Fruit fly (Drosophila melanogaster): Measurements from ENCODE around the gene CG18262.

CG18262 gene

DNA sequence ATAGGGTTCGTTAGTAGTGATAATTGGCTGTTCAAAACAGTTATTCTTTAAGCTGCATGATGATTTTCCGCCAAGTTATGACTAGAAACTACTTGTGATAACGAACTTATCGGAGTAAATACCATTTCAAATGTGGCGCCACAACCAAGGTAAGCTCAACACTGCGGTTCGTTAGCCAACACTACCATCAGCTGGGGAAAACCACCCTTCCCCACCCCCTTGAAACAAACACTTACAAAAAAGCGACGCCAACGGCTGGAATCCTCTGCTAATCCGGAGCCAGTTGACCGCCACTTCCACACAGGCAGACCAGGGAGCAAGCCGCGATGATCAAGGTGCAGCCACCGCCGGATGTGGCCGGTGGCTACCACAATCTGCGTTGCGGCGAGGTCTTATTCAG, at the start of gene CG18262:
Gene CG18262, plus strand, starts transcription at position 231 of the 400 bp plus-strand sequence.
- TF ChIP-seq fd96Ca (GFP tag; IDR thresholded peaks at IDR 0.05), result 0 out of 3 replicates have a peak, but pooled peaks have one; percentile 19
- TF ChIP-seq CG8159 (tag; optimal IDR thresholded peaks at IDR 0.05), result no peak

DNA sequence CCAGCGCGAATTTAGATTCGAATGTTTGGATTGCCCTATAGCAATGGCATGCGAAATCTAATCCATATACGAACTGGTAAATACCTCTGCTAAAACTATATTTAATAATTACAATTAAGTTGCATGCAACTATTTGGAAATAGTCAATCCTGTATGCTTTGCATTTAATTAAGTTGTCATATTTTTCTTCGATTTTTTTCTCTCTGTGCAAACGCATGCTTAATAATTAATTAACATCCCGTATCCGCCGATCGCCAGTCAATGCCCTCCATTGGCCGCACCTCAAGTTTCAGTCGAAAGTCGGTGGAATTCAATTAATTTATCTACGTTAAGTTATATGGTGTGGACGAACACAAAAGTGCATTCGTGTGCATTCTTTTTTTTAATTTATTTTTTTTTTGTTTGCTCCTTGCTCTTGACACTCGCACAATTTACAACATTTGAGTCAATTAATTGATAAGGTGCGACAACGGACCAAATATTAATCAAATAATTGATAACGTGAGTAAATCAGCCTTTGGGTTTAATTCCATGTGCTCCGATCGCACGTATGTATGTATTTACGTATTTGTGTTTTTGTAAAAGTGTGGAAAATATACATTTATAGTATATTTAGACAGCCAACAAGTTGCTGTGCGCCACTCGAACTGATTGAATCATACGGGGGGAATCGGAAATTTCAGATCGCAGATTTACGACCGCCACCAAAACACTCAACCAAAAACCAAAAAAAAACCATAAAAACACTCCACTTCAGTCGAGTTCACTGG, 46.3 kb upstream of the CG18262 start:
- TF ChIP-seq fd96Ca (GFP tag; IDR thresholded peaks at IDR 0.05) (no peak), CG14655 (GFP tag; optimal IDR thresholded peaks at IDR 0.05) (no peak), CG13204 (GFP tag; optimal IDR thresholded peaks at IDR 0.05) (no peak), EcR (GFP tag; optimal IDR thresholded peaks at IDR 0.05) (no peak), Snoo (tag; optimal IDR thresholded peaks at IDR 0.05) (no peak), Ets98B (GFP tag; IDR thresholded peaks at IDR 0.05) (no peak), rn (GFP tag; IDR thresholded peaks at IDR 0.05) (no peak), CG9948 (tag; optimal IDR thresholded peaks at IDR 0.05) (no peak), CG8301 (tag; optimal IDR thresholded peaks at IDR 0.05) (no peak), Pif1B (GFP tag; optimal IDR thresholded peaks at IDR 0.05) (no peak), CG10348 (GFP tag; IDR thresholded peaks at IDR 0.05) (no peak), CG17806 (tag; optimal IDR thresholded peaks at IDR 0.05) (no peak), CG4496 (GFP tag; IDR thresholded peaks at IDR 0.05) (no peak), CG34367 (tag; optimal IDR thresholded peaks at IDR 0.05) (no peak), D1 (tag; optimal IDR thresholded peaks at IDR 0.05) (no peak), gl (tag; optimal IDR thresholded peaks at IDR 0.05) (no peak), Pif1A (GFP tag; optimal IDR thresholded peaks at IDR 0.05) (no peak)

- TF ChIP-seq Pif1B (GFP tag; optimal IDR thresholded peaks at IDR 0.05), result no peak
- no peak for TF ChIP-seq rn (GFP tag; IDR thresholded peaks at IDR 0.05)
- no peak for TF ChIP-seq CG10348 (GFP tag; IDR thresholded peaks at IDR 0.05)
- TF ChIP-seq CG8301 (tag; optimal IDR thresholded peaks at IDR 0.05), result no peak
- no peak for TF ChIP-seq CG14655 (GFP tag; optimal IDR thresholded peaks at IDR 0.05)
- TF ChIP-seq gl (tag; optimal IDR thresholded peaks at IDR 0.05), result no peak
Measured at dm6 chrX:8107936-8108335, 44.8 kb upstream of the CG18262 start.

- no peak for TF ChIP-seq Ets98B (GFP tag; IDR thresholded peaks at IDR 0.05)
- no peak for TF ChIP-seq rn (GFP tag; IDR thresholded peaks at IDR 0.05)
- TF ChIP-seq EcR (GFP tag; optimal IDR thresholded peaks at IDR 0.05), result no peak
- no peak for TF ChIP-seq CG32121 (GFP tag; IDR thresholded peaks at IDR 0.05)
- no peak for TF ChIP-seq Pif1A (GFP tag; optimal IDR thresholded peaks at IDR 0.05)
- TF ChIP-seq CG4496 (GFP tag; IDR thresholded peaks at IDR 0.05), result no peak
- no peak for TF ChIP-seq CG15710 (tag; optimal IDR thresholded peaks at IDR 0.05)
- TF ChIP-seq CG17806 (tag; optimal IDR thresholded peaks at IDR 0.05), result no peak
- no peak for TF ChIP-seq CG10348 (GFP tag; IDR thresholded peaks at IDR 0.05)
- no peak for TF ChIP-seq CG12605 (GFP tag; IDR thresholded peaks at IDR 0.05)
- TF ChIP-seq CG13204 (GFP tag; optimal IDR thresholded peaks at IDR 0.05), result no peak
- TF ChIP-seq CG34367 (tag; optimal IDR thresholded peaks at IDR 0.05), result no peak
- no peak for TF ChIP-seq CG14655 (GFP tag; optimal IDR thresholded peaks at IDR 0.05)
- no peak for TF ChIP-seq D1 (tag; optimal IDR thresholded peaks at IDR 0.05)
- TF ChIP-seq CG9948 (tag; optimal IDR thresholded peaks at IDR 0.05), result no peak
- no peak for TF ChIP-seq Pif1B (GFP tag; optimal IDR thresholded peaks at IDR 0.05)
- TF ChIP-seq Snoo (tag; optimal IDR thresholded peaks at IDR 0.05), result no peak
- TF ChIP-seq CG8159 (tag; optimal IDR thresholded peaks at IDR 0.05), result no peak
- TF ChIP-seq fd96Ca (GFP tag; IDR thresholded peaks at IDR 0.05), result no peak
- no peak for TF ChIP-seq CG8301 (tag; optimal IDR thresholded peaks at IDR 0.05)
Measured at dm6 chrX:8110984-8111383, 41.8 kb upstream of the CG18262 start.

- TF ChIP-seq gl (tag; optimal IDR thresholded peaks at IDR 0.05) (no peak), fd96Ca (GFP tag; IDR thresholded peaks at IDR 0.05) (0 out of 3 replicates have a peak, but pooled peaks have one; percentile 14), CG34367 (tag; optimal IDR thresholded peaks at IDR 0.05) (no peak)
Measured at dm6 chrX:8112715-8113114, 40.0 kb upstream of the CG18262 start.

DNA sequence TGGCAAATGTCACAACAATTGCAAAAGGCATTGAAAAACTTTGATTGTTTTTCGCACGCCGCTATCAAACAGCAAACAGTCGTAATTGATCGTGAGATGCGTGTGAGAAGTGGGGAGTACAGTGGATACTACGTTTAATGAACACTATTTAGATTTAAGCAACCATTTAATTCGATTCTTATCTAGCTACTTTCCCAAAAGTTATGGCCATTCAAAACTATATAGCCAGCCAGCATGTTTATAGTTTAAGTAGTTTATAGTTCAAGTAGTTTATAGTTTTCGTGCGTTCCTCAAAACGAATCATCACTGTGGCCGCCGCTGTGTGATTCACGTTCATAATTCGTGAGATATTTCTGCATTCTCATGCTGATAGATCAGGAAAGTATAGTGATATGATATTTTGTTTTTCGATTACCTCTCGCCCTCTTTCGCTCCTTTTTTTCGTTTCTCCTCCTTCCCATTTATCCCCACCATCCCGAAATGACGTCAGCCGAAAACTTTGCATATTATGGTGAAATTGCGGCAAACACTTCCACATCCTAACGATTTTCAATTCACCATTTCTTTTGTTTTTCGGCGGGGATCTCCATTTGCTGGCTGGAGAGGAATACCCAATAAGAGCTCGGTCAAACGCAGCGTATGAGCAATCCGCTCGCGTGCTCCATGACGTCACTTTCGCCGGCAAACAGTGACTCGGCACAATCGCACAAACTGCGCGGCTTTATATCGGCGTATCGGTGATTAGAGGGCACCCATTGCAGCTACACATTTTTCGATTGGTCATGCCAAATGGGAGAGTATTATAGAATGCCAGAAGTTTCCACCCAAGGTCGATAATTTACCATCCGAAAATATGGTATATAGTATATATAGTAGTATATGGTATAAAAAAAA, 39.1 kb upstream of the CG18262 start:
- TF ChIP-seq CG8301 (tag; optimal IDR thresholded peaks at IDR 0.05), result no peak
- peak; percentile 5 for TF ChIP-seq CG9948 (tag; optimal IDR thresholded peaks at IDR 0.05)
- no peak for TF ChIP-seq rn (GFP tag; IDR thresholded peaks at IDR 0.05)
- peak; percentile 8 for TF ChIP-seq CG15710 (tag; optimal IDR thresholded peaks at IDR 0.05)
- TF ChIP-seq fd96Ca (GFP tag; IDR thresholded peaks at IDR 0.05), result 0 out of 3 replicates have a peak, but pooled peaks have one; percentile 10

Data from whole organism, pupa.